Fruit fly (Drosophila melanogaster): ENCODE measurements around the gene CG15247.

The CG15247 gene

DNA sequence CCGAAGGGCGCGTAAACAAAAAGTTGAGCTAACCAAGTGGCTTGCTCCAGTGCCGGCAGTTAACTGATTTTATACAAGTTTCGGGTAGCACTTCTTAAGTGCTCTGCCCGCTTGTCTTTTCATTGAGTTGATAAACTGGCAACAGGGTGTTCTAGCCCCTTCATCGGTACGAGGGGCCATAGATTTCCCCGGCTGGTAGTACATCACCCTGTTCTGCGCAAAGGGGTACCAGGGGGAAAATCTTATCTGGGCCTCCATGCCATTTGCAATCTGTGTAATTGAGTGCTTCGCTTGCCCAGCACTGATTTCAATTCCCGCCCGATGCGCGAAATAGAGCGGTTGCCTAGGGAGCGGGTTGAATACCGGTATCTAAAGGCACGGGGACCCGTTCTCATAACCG, 4.8 kb downstream of the CG15247 start, which contains the start of gene CG45061:
TSS of gene CG45061 (minus strand) at position 71 of the 400 bp plus-strand sequence.
- TF ChIP-seq CG8478 (optimal IDR thresholded peaks at IDR 0.05) (no peak), CTCF (optimal IDR thresholded peaks at IDR 0.05) (no peak)

DNA sequence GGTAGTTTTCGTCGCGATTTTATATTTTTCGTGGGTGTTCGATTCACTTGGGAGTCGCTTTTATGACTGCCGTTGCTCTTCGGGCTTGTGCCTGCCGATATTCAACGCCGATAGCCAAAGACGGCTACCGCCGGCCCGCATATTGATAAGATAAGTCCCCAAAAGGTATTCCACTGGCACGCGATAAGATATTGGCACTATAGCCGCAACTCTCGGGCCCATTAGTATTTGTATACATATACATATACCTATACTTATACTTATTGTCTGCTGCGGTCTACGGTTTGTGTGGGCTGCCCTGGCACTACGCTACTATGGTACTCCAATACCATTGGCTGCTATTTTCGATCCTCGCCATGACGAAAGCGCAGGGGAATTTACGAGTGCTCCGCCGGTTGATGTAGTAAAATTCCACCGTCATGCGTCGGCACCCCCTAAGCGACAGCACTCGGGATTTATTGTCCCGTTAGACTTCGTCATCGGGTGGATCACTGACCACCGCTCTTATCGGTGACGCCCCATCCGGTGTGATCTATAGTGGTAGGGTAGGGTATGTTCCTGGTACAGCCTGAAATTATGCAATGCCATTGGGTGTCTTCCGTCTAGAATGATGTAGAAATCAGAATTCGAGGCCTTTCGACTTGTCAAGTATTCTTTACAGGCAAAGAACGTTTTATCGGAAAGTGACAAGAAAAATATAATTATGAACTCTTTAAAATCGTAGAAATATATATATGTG, 7.8 kb downstream of the CG15247 start, which contains the start of gene CG45060:
TSS of gene CG45060 (minus strand) at position 59 of the 739 bp plus-strand sequence.
- no peak for TF ChIP-seq CTCF (optimal IDR thresholded peaks at IDR 0.05)
- TF ChIP-seq CG8478 (optimal IDR thresholded peaks at IDR 0.05): no peak

DNA sequence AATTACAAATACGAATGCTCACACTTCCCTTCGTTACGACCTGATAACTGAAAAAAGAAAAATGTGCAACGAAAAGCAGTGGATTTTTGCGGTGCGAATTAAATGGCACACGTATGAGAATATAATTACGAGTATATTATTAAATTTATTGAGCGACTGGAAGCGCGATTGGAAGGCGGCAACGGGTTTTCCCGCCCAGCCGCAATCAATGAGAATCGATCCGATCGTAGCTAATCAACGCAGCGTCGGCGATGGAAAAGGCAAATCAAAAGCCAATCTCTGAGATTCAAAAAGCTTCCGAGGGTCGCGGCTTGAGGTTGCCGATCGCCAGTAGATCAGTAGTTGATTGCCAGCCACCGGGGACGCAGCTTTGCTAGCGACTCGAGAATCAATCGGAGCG, 11.6 kb downstream of the CG15247 start, which contains the start of gene Ser7:
TSS of gene Ser7 (plus strand) at position 352 of the 400 bp plus-strand sequence.
- no peak for TF ChIP-seq CTCF (optimal IDR thresholded peaks at IDR 0.05)

DNA sequence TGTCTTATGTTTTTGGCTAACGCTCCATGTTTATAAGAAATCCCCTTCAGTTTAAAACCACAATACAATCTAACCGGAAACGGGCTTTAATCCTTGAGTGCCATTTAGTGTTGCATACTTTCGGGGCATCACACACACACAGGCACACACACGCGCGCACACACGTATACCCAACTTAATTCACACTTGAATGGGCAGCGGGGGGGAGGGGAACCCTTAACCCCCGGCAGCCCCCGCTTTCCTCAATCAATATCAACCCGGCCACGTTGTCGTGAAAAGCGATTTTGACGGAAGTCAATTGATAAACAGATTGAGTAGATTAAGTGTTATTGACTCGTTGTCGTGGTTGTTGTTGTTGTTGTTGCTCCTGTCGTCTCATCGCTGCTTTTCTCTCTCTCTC, 28.9 kb downstream of the CG15247 start:
- TF ChIP-seq CG8478 (optimal IDR thresholded peaks at IDR 0.05): no peak
- TF ChIP-seq CTCF (optimal IDR thresholded peaks at IDR 0.05): no peak

DNA sequence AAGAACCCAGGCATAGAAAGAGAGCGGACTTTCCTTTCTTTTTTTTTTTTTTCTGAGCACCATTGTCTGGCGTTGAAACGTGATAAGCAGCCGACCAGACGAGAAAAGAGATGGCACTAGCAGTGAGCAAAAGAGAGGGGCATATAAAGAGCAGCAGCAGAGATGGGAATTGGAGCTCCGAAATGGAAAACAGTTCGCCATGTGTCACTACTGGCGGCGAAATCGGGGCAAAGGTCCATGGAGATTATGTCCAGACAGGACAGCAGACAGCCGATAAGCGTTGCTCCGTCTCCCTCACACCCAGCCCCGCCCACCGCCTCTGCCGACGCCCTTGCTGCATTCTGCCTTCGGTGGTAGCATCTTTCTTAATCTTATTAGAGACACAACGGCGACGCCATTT, 43.4 kb downstream of the CG15247 start:
- TF ChIP-seq CTCF (optimal IDR thresholded peaks at IDR 0.05) (no peak), CG8478 (optimal IDR thresholded peaks at IDR 0.05) (no peak)

DNA sequence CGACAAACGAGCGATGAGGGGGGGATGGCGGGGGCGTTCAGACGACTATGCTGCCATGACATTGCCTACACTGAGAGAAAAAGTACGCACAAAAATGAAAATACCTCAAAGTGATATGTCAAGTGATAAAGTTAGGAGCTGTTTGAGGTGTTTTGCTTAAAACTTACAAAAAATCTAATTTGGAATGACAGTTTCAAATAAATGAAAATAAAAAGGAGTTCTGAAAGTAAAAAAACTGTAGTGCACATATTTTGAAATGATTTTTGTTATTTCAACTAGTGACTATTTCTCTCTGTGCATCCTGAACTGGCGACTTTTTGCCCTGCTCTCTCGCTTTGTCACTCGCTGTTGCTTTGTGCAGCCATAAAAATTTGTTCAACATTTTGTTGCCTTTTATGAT, 46.6 kb downstream of the CG15247 start:
- TF ChIP-seq CTCF (optimal IDR thresholded peaks at IDR 0.05) (no peak), CG8478 (optimal IDR thresholded peaks at IDR 0.05) (no peak)
